Fruit fly (Drosophila melanogaster): ENCODE measurements around the gene Gas41.

The Gas41 gene

DNA sequence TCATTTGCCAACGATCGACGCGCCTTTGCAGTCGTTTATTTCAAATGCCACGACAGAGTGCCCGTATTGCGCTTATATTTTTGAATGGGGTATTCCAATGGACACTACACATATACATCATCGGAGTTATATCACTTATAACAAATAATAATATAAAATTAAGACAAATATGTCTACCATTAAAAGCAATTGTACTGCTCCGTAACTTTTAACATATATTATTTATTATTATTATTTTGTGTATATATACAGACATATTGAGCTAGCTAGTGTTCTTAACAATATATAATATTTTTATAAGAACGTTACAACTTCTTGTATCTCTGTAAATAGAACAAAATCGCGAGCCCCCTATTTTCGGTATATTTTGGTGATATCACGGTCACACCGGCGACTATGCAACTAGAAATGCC lies 14.0 kb upstream of the Gas41 start, which contains the start of the genes sip2 and Coprox (continued):
- TF ChIP-seq H15 (GFP tag; IDR thresholded peaks at IDR 0.05) (no peak), stwl (tag; optimal IDR thresholded peaks at IDR 0.05) (peak; percentile 57), abd-A (tag; optimal IDR thresholded peaks at IDR 0.05) (no peak), Aef1 (GFP tag; IDR thresholded peaks at IDR 0.05) (peak; percentile 33; the same call in 1 of the 3 replicates), mam (GFP tag; optimal IDR thresholded peaks at IDR 0.05) (peak; percentile 27), dpn (GFP tag; optimal IDR thresholded peaks at IDR 0.05) (peak in 1 of 2 experiments; percentile 71), Xrp1 (GFP tag; IDR thresholded peaks at IDR 0.05) (peak; percentile 67), CG6765 (GFP tag; optimal IDR thresholded peaks at IDR 0.05) (no peak), CG18011 (GFP tag; optimal IDR thresholded peaks at IDR 0.05) (peak; percentile 52), onecut (GFP tag; IDR thresholded peaks at IDR 0.05) (no peak), ind (GFP tag; optimal IDR thresholded peaks at IDR 0.05) (peak; percentile 69), CG11723 (GFP tag; optimal IDR thresholded peaks at IDR 0.05) (no peak), Nf-YB (GFP tag; optimal IDR thresholded peaks at IDR 0.05) (peak; percentile 60), CG4424 (GFP tag; optimal IDR thresholded peaks at IDR 0.05) (peak; percentile 38), Atf6 (GFP tag; IDR thresholded peaks at IDR 0.05) (peak; percentile 52; the same call in 1 of the 2 replicates), CG17359 (tag; optimal IDR thresholded peaks at IDR 0.05) (peak; percentile 68), Pdp1 (GFP tag; optimal IDR thresholded peaks at IDR 0.05) (peak in 1 of 2 experiments; percentile 49), hth (optimal IDR thresholded peaks at IDR 0.05) (no peak), Dp (GFP tag; optimal IDR thresholded peaks at IDR 0.05) (peak; percentile 87), CG10209 (GFP tag; optimal IDR thresholded peaks at IDR 0.05) (peak; percentile 63), CG13894 (tag; optimal IDR thresholded peaks at IDR 0.05) (peak; percentile 73), Dref (GFP tag; IDR thresholded peaks at IDR 0.05) (no peak), grau (tag; optimal IDR thresholded peaks at IDR 0.05) (peak; percentile 83), CG2116 (GFP tag; optimal IDR thresholded peaks at IDR 0.05) (peak; percentile 62), kni (GFP tag; optimal IDR thresholded peaks at IDR 0.05) (peak; percentile 30), kay (GFP tag; optimal IDR thresholded peaks at IDR 0.05) (peak; percentile 31), CG12299 (tag; optimal IDR thresholded peaks at IDR 0.05) (peak; percentile 69), sob (GFP tag; IDR thresholded peaks at IDR 0.05) (0 out of 2 replicates have a peak, but pooled peaks have one; percentile 34), BEAF-32 (GFP tag; optimal IDR thresholded peaks at IDR 0.05) (peak; percentile 35), cato (GFP tag; optimal IDR thresholded peaks at IDR 0.05; ENCODE audit: borderline replicate concordance) (peak; percentile 2), tin (GFP tag; optimal IDR thresholded peaks at IDR 0.05) (peak; percentile 37), CG1647 (GFP tag; optimal IDR thresholded peaks at IDR 0.05) (no peak), Hr78 (GFP tag; optimal IDR thresholded peaks at IDR 0.05) (peak in 1 of 2 experiments; percentile 70), CG11456 (GFP tag; IDR thresholded peaks at IDR 0.05) (0 out of 3 replicates have a peak, but pooled peaks have one; percentile 20), CG10431 (GFP tag; optimal IDR thresholded peaks at IDR 0.05) (peak; percentile 75), bab2 (GFP tag; optimal IDR thresholded peaks at IDR 0.05) (peak; percentile 1), CG2202 (tag; optimal IDR thresholded peaks at IDR 0.05) (no peak), dmrt11E (tag; optimal IDR thresholded peaks at IDR 0.05) (peak; percentile 77), CG12155 (GFP tag; optimal IDR thresholded peaks at IDR 0.05) (peak; percentile 54), fd64A (GFP tag; optimal IDR thresholded peaks at IDR 0.05) (no peak), ssp (GFP tag; IDR thresholded peaks at IDR 0.05) (peak; percentile 65; the same call in 1 of the 2 replicates), CG3995 (GFP tag; optimal IDR thresholded peaks at IDR 0.05) (peak; percentile 62), CG10274 (GFP tag; optimal IDR thresholded peaks at IDR 0.05) (no peak), CG4820 (GFP tag; optimal IDR thresholded peaks at IDR 0.05) (peak; percentile 27), Stat92E (GFP tag; optimal IDR thresholded peaks at IDR 0.05) (peak in 1 of 3 experiments; percentile 15), HLH3B (GFP tag; IDR thresholded peaks at IDR 0.05) (peak; percentile 29; the same call in 1 of the 2 replicates), BtbVII (GFP tag; optimal IDR thresholded peaks at IDR 0.05) (peak; percentile 23), CG7271 (tag; optimal IDR thresholded peaks at IDR 0.05) (peak; percentile 62), CG10267 (tag; optimal IDR thresholded peaks at IDR 0.05) (peak; percentile 78), az2 (GFP tag; optimal IDR thresholded peaks at IDR 0.05) (peak; percentile 63)

All from whole organism, embryonic.